Fruit fly (Drosophila melanogaster) whole organism, embryonic: ENCODE results near the gene Cyp1.

Source experiments
- Antp ChIP-seq: fragments of 200-800 bp; sonication (Bioruptor generic); optimal IDR thresholded peaks from 3 replicates; lab custom pipeline; 2016; ENCODE audit warnings: missing biosample characterization, missing genetic modification characterization
- B-H2 ChIP-seq: fragments of 200-800 bp; sonication (Bioruptor generic); optimal IDR thresholded peaks from 2 replicates; lab custom pipeline; 2018; ENCODE audit warnings: missing biosample characterization, mild to moderate bottlenecking, missing genetic modification characterization
- CG11247 ChIP-seq: fragments of 200-800 bp; sonication (Bioruptor generic); IDR thresholded peaks from 2 replicates; pipeline ENCODE4 v1.3.6; 2022; ENCODE audit warnings: missing biosample characterization, missing genetic modification characterization
- CG11456 ChIP-seq: fragments of 200-800 bp; sonication (Bioruptor generic); IDR thresholded peaks from 3 replicates; pipeline ENCODE4 v1.3.6; 2022; ENCODE audit warnings: missing biosample characterization, missing genetic modification characterization
- CG12391 ChIP-seq: fragments of 200-800 bp; sonication (Bioruptor generic); optimal IDR thresholded peaks from 3 replicates; lab custom pipeline; 2018; ENCODE audit warnings: missing biosample characterization, mild to moderate bottlenecking, missing genetic modification characterization, moderate library complexity
- CG13894 ChIP-seq: fragments of 200-800 bp; sonication (Bioruptor generic); optimal IDR thresholded peaks from 3 replicates; lab custom pipeline; 2018; ENCODE audit warnings: missing biosample characterization, mild to moderate bottlenecking, missing genetic modification characterization, moderate library complexity
- CG1647 ChIP-seq: fragments of 200-800 bp; sonication (Bioruptor generic); optimal IDR thresholded peaks from 3 replicates; lab custom pipeline; 2016; ENCODE audit warnings: missing biosample characterization, missing genetic modification characterization
- CG16863 ChIP-seq: fragments of 200-800 bp; sonication (Bioruptor generic); optimal IDR thresholded peaks from 3 replicates; lab custom pipeline; 2016; ENCODE audit warnings: missing biosample characterization, missing genetic modification characterization
- CG18476 ChIP-seq: fragments of 200-800 bp; sonication (Bioruptor generic); optimal IDR thresholded peaks from 2 replicates; lab custom pipeline; 2016; ENCODE audit warnings: missing biosample characterization, mild to moderate bottlenecking, missing genetic modification characterization
- CG2116 ChIP-seq: fragments of 200-800 bp; sonication (Bioruptor generic); optimal IDR thresholded peaks from 3 replicates; lab custom pipeline; 2018; ENCODE audit warnings: missing biosample characterization, mild to moderate bottlenecking, missing genetic modification characterization
- CG30403 ChIP-seq: fragments of 200-800 bp; sonication (Bioruptor generic); optimal IDR thresholded peaks from 3 replicates; lab custom pipeline; 2016; ENCODE audit warnings: missing biosample characterization, missing genetic modification characterization
- CG33213 ChIP-seq: fragments of 200-800 bp; sonication (Bioruptor generic); optimal IDR thresholded peaks from 3 replicates; lab custom pipeline; 2016; ENCODE audit warnings: missing biosample characterization, missing genetic modification characterization
- CG4424 ChIP-seq: fragments of 200-800 bp; sonication (Bioruptor generic); optimal IDR thresholded peaks from 3 replicates; lab custom pipeline; 2016; ENCODE audit warnings: missing biosample characterization, missing genetic modification characterization
- CG4820 ChIP-seq: fragments of 200-800 bp; sonication (Bioruptor generic); optimal IDR thresholded peaks from 3 replicates; lab custom pipeline; 2016; ENCODE audit warnings: missing biosample characterization, missing genetic modification characterization
- CG6175 ChIP-seq: fragments of 200-800 bp; sonication (Bioruptor generic); IDR thresholded peaks from 3 replicates; pipeline ENCODE4 v1.3.6; 2022; ENCODE audit warnings: missing biosample characterization, missing genetic modification characterization
- CG6254 ChIP-seq: fragments of 200-800 bp; sonication (Bioruptor generic); optimal IDR thresholded peaks from 3 replicates; lab custom pipeline; 2017; ENCODE audit warnings: mild to moderate bottlenecking, missing biosample characterization, missing genetic modification reagents, missing genetic modification characterization
- CG7372 ChIP-seq: fragments of 200-800 bp; sonication (Bioruptor generic); IDR thresholded peaks from 2 replicates; pipeline ENCODE4 v1.3.6; 2022; ENCODE audit warnings: missing biosample characterization, missing genetic modification characterization
- CG8924 ChIP-seq: fragments of 200-800 bp; optimal IDR thresholded peaks from 3 replicates; lab custom pipeline; 2019; ENCODE audit warnings: missing biosample characterization, mild to moderate bottlenecking, missing genetic modification characterization, moderate library complexity
- CG9797 ChIP-seq: fragments of 200-800 bp; sonication (Bioruptor generic); optimal IDR thresholded peaks from 3 replicates; lab custom pipeline; 2018; ENCODE audit warnings: missing biosample characterization, mild to moderate bottlenecking, missing genetic modification characterization
- CrebB ChIP-seq: fragments of 200-800 bp; sonication (Bioruptor generic); optimal IDR thresholded peaks from 3 replicates; lab custom pipeline; 2018; ENCODE audit warnings: missing biosample characterization, mild to moderate bottlenecking, missing genetic modification characterization
- D19A ChIP-seq: fragments of 200-800 bp; optimal IDR thresholded peaks from 3 replicates; lab custom pipeline; 2019; ENCODE audit warnings: missing biosample characterization, mild to moderate bottlenecking, missing genetic modification characterization, moderate library complexity
- Dbx ChIP-seq: fragments of 200-800 bp; sonication (Bioruptor generic); IDR thresholded peaks from 3 replicates; pipeline ENCODE4 v1.3.6; 2022; ENCODE audit warnings: missing biosample characterization, missing genetic modification characterization
- Doc2 ChIP-seq: fragments of 200-800 bp; sonication (Bioruptor generic); IDR thresholded peaks from 2 replicates; pipeline ENCODE4 v1.3.6; 2022; ENCODE audit warnings: missing biosample characterization, missing genetic modification characterization
- Doc3 ChIP-seq: fragments of 200-800 bp; sonication (Bioruptor generic); IDR thresholded peaks from 3 replicates; pipeline ENCODE4 v1.3.6; 2022; ENCODE audit warnings: missing biosample characterization, missing genetic modification characterization; ENCODE audit not compliant: partially characterized antibody
- Fer3 ChIP-seq: fragments of 200-800 bp; sonication (Bioruptor generic); optimal IDR thresholded peaks from 2 replicates; lab custom pipeline; 2018; ENCODE audit warnings: missing biosample characterization, mild to moderate bottlenecking, missing genetic modification characterization, moderate library complexity
- GATAe ChIP-seq: fragments of 200-800 bp; sonication (Bioruptor generic); conservative IDR thresholded peaks from 2 replicates; pipeline ENCODE4 v1.3.6; 2022; ENCODE audit warnings: missing biosample characterization, missing genetic modification characterization
- Hey ChIP-seq: fragments of 200-800 bp; sonication (Bioruptor generic); optimal IDR thresholded peaks from 3 replicates; lab custom pipeline; 2018; ENCODE audit warnings: missing biosample characterization, mild to moderate bottlenecking, missing genetic modification characterization
- Kr ChIP-seq: fragments of 200-800 bp; sonication (Bioruptor generic); optimal IDR thresholded peaks from 2 replicates; lab custom pipeline; 2017; ENCODE audit warnings: missing biosample characterization, mild to moderate bottlenecking, missing genetic modification characterization
- Lhr ChIP-seq: fragments of 200-800 bp; sonication (Bioruptor generic); optimal IDR thresholded peaks from 3 replicates; lab custom pipeline; 2017; ENCODE audit warnings: mild to moderate bottlenecking, missing biosample characterization, missing genetic modification reagents, missing genetic modification characterization
- Nf-YA ChIP-seq: fragments of 200-800 bp; sonication (Bioruptor generic); IDR thresholded peaks from 2 replicates; pipeline ENCODE4 v1.3.6; 2022; ENCODE audit warnings: missing biosample characterization, missing genetic modification characterization
- Sin3A ChIP-seq: fragments of >200 bp; optimal IDR thresholded peaks from 2 replicates; lab custom pipeline; 2018
- Spps ChIP-seq: fragments of 200-800 bp; sonication (Bioruptor generic); optimal IDR thresholded peaks from 2 replicates; lab custom pipeline; 2018; ENCODE audit warnings: missing biosample characterization, mild to moderate bottlenecking, missing genetic modification characterization
- Vsx1 ChIP-seq: fragments of 200-800 bp; sonication (Bioruptor generic); optimal IDR thresholded peaks from 2 replicates; lab custom pipeline; 2017; ENCODE audit warnings: missing biosample characterization, mild to moderate bottlenecking, missing genetic modification characterization, missing genetic modification reagents
- ash1 ChIP-seq: fragments of 200-800 bp; sonication (Bioruptor generic); optimal IDR thresholded peaks from 2 replicates; lab custom pipeline; 2018; ENCODE audit warnings: missing biosample characterization, mild to moderate bottlenecking, missing genetic modification characterization
- bab2 ChIP-seq: fragments of 200-800 bp; sonication (Bioruptor generic); optimal IDR thresholded peaks from 2 replicates; lab custom pipeline; 2016; ENCODE audit warnings: missing biosample characterization, missing genetic modification characterization
- cato ChIP-seq: fragments of 200-800 bp; sonication (Bioruptor generic); optimal IDR thresholded peaks from 2 replicates; lab custom pipeline; 2016; ENCODE audit warnings: missing biosample characterization, missing genetic modification characterization, borderline replicate concordance
- ems ChIP-seq: fragments of 200-800 bp; sonication (Bioruptor generic); optimal IDR thresholded peaks from 3 replicates; lab custom pipeline; 2016; ENCODE audit warnings: missing biosample characterization, missing genetic modification characterization
- eve ChIP-seq, 2 experiments: fragments of >200 bp; optimal IDR thresholded peaks; 2 replicates each; lab custom pipeline; 2017; ENCODE audit warnings: missing biosample characterization in 2 of 2, missing genetic modification characterization in 2 of 2
- inv ChIP-seq: fragments of 200-800 bp; sonication (Bioruptor generic); IDR thresholded peaks from 2 replicates; pipeline ENCODE4 v1.3.6; 2022; ENCODE audit warnings: missing biosample characterization, missing genetic modification characterization; ENCODE audit not compliant: partially characterized antibody
- jumu ChIP-seq: fragments of 200-800 bp; sonication (Bioruptor generic); optimal IDR thresholded peaks from 3 replicates; lab custom pipeline; 2016; ENCODE audit warnings: missing biosample characterization, missing genetic modification characterization
- lola ChIP-seq, 3 experiments: fragments of >200 bp in 2 of 3; fragments of 200-800 bp in 1 of 3; sonication (Bioruptor generic) in 1 of 3; optimal IDR thresholded peaks; 2 replicates each; lab custom pipeline; 2017 to 2019; ENCODE audit warnings: missing biosample characterization in 3 of 3, missing genetic modification characterization in 3 of 3, mild to moderate bottlenecking in 1 of 3, moderate library complexity in 1 of 3
- oc ChIP-seq: fragments of 200-800 bp; sonication (Bioruptor generic); optimal IDR thresholded peaks from 2 replicates; lab custom pipeline; 2018; ENCODE audit warnings: missing biosample characterization, mild to moderate bottlenecking, missing genetic modification characterization, moderate library complexity
- pfk ChIP-seq: fragments of 200-800 bp; sonication (Bioruptor generic); optimal IDR thresholded peaks from 2 replicates; lab custom pipeline; 2018; ENCODE audit warnings: missing biosample characterization, mild to moderate bottlenecking, missing genetic modification characterization, moderate library complexity
- pros ChIP-seq: fragments of 200-800 bp; sonication (Bioruptor generic); optimal IDR thresholded peaks from 3 replicates; lab custom pipeline; 2019; ENCODE audit warnings: missing biosample characterization, mild to moderate bottlenecking, missing genetic modification characterization, moderate library complexity
- ro ChIP-seq: fragments of 200-800 bp; sonication (Bioruptor generic); IDR thresholded peaks from 2 replicates; pipeline ENCODE4 v1.3.6; 2022; ENCODE audit warnings: missing biosample characterization, missing genetic modification characterization
- sd ChIP-seq: fragments of 200-800 bp; sonication (Bioruptor generic); optimal IDR thresholded peaks from 3 replicates; lab custom pipeline; 2018; ENCODE audit warnings: missing biosample characterization, mild to moderate bottlenecking, missing genetic modification characterization, moderate library complexity
- ssp ChIP-seq: fragments of 200-800 bp; sonication (Bioruptor generic); IDR thresholded peaks from 2 replicates; pipeline ENCODE4 v1.3.6; 2022; ENCODE audit warnings: missing biosample characterization, missing genetic modification characterization
- stwl ChIP-seq: fragments of 200-800 bp; sonication (Bioruptor generic); optimal IDR thresholded peaks from 3 replicates; lab custom pipeline; 2018; ENCODE audit warnings: missing biosample characterization, mild to moderate bottlenecking, missing genetic modification characterization, moderate library complexity
- sug ChIP-seq: fragments of 200-800 bp; optimal IDR thresholded peaks from 2 replicates; lab custom pipeline; 2019; ENCODE audit warnings: missing biosample characterization, mild to moderate bottlenecking, missing genetic modification characterization, moderate library complexity
- vnd ChIP-seq: fragments of 200-800 bp; sonication (Bioruptor generic); IDR thresholded peaks from 3 replicates; pipeline ENCODE4 v1.3.6; 2022; ENCODE audit warnings: missing biosample characterization, missing genetic modification characterization; ENCODE audit not compliant: partially characterized antibody

Cyp1 gene

DNA sequence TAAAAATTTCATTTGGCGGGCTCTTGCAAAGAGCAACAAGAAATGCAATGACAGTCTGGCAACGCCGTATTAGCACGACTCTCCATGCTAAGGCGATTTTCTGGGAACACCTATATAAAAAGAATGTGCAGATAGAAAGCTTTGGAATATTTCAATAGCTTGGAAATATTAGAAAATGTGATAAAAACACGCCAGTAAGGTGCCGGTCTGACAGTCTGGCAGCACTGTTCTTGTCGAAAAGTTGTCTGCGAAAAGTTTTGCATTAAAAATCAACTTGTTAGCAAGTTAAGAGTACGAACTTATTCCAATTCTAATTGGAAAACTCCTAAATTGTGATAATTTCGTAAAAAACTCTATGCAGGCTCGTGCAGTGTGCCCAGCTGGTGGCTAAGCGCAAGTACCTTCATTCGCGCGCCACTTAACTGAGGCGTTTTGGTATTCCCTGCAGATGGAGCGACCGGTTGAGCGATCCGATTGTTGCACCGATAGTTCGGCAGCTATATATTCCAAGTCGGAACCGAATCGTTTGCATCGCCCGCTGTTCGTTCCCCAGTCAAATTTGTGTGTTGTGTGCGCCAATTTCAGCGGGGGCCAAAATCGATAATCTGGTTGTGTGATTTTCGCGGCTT is 42.2 kb downstream of the Cyp1 start, which contains the start of gene eas (continued):
- no peak for TF ChIP-seq bab2 (GFP tag; lab: Kevin White, UChicago)
- TF ChIP-seq Fer3: no peak
- peak in 1 of 3 experiments; percentile 50 for TF ChIP-seq lola (GFP tag; optimal IDR thresholded peaks at IDR 0.05; lab: Kevin White, UChicago)
- TF ChIP-seq ssp (GFP tag; lab: Robert Waterston, UW): peak; percentile 50; the same call in 1 of the 2 replicates
- peak; percentile 61 for TF ChIP-seq CG13894 (tag; lab: Kevin White, UChicago)
- no peak for TF ChIP-seq Antp (GFP tag; lab: Kevin White, UChicago)
- TF ChIP-seq CG30403 (GFP tag; lab: Kevin White, UChicago): peak; percentile 10
- no peak for TF ChIP-seq CG12391 (tag; lab: Kevin White, UChicago)
- 0 out of 3 replicates have a peak, but pooled peaks have one; percentile 31 for TF ChIP-seq Dbx (GFP tag; lab: Robert Waterston, UW)
- TF ChIP-seq pfk (GFP tag; lab: Kevin White, UChicago): no peak
- no peak for TF ChIP-seq CG8924 (tag; lab: Kevin White, UChicago)
- peak; percentile 63 for TF ChIP-seq Lhr (GFP tag; lab: Kevin White, UChicago)
- 0 out of 3 replicates have a peak, but pooled peaks have one; percentile 36 for TF ChIP-seq CG6175 (GFP tag; lab: Robert Waterston, UW)
- peak; percentile 88 for TF ChIP-seq CG9797
- peak; percentile 53; the same call in 2 of the 3 replicates for TF ChIP-seq CG11456 (GFP tag; lab: Robert Waterston, UW)
- TF ChIP-seq CrebB (tag; lab: Kevin White, UChicago): no peak
- no peak for TF ChIP-seq sug (tag; lab: Kevin White, UChicago)
- peak; percentile 20 for TF ChIP-seq CG4424 (GFP tag; lab: Kevin White, UChicago)
- no peak for TF ChIP-seq pros (GFP tag; lab: Kevin White, UChicago)
- no peak for TF ChIP-seq CG18476 (GFP tag; lab: Kevin White, UChicago)
- TF ChIP-seq GATAe: no peak
- TF ChIP-seq CG16863 (GFP tag; lab: Kevin White, UChicago): peak; percentile 30
- TF ChIP-seq ro: no peak
- TF ChIP-seq eve (GFP tag; optimal IDR thresholded peaks at IDR 0.05; lab: Kevin White, UChicago): no peak
- no peak for TF ChIP-seq Spps
- TF ChIP-seq Doc2: no peak
- no peak for TF ChIP-seq Hey (tag; lab: Kevin White, UChicago)
- peak; percentile 60 for TF ChIP-seq stwl (tag; lab: Kevin White, UChicago)
- TF ChIP-seq CG4820: no peak
- TF ChIP-seq CG11247 (GFP tag; lab: Robert Waterston, UW): no peak
- TF ChIP-seq vnd (GFP tag; lab: Robert Waterston, UW): peak; percentile 62; the same call in 2 of the 3 replicates
- TF ChIP-seq Vsx1 (GFP tag; lab: Kevin White, UChicago): no peak
- peak; percentile 4 for TF ChIP-seq jumu (GFP tag; lab: Kevin White, UChicago)
- peak; percentile 54; the same call in 2 of the 3 replicates for TF ChIP-seq Doc3 (GFP tag; lab: Robert Waterston, UW)
- no peak for TF ChIP-seq ash1
- no peak for TF ChIP-seq ems (GFP tag; lab: Kevin White, UChicago)
- TF ChIP-seq CG2116 (GFP tag; lab: Kevin White, UChicago): peak; percentile 72
- peak; percentile 10 for TF ChIP-seq sd (tag; lab: Kevin White, UChicago)
- TF ChIP-seq CG6254 (GFP tag; lab: Kevin White, UChicago): no peak
- no peak for TF ChIP-seq oc
- no peak for TF ChIP-seq B-H2
- no peak for TF ChIP-seq Kr
- TF ChIP-seq D19A: no peak
- TF ChIP-seq CG7372 (GFP tag; lab: Robert Waterston, UW): no peak
- TF ChIP-seq CG33213 (GFP tag; lab: Kevin White, UChicago): peak; percentile 35
- no peak for TF ChIP-seq cato (GFP tag; lab: Kevin White, UChicago)
- peak; percentile 92 for TF ChIP-seq Sin3A (lab: Kevin White, UChicago)
- TF ChIP-seq inv (GFP tag; lab: Robert Waterston, UW): peak; percentile 69
- TF ChIP-seq CG1647 (GFP tag; lab: Kevin White, UChicago): peak; percentile 5
- TF ChIP-seq Nf-YA: no peak
